Worm (Caenorhabditis elegans): ENCODE results near the gene C35A5.11.

C35A5.11 gene

DNA sequence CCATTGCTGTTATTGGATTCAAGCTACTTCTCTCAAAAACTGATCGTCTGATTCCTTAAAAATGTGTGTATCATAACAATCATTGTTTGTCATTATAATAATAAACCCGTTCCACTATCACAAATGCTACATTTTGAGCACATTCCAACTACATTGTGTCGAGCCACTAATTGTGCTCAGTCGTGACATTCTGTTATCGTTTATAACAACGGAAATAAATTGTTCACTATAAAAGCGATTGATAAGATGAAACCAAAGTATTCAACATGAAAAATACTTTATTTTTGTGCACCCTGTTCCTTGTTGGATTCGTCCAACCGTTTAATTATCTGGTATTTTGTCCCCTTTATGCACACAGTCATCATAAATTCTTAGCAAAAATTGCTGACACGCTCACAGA is 9.8 kb downstream of the C35A5.11 start, which contains the start of gene ugt-33:
ugt-33 (plus strand) TSS at position 260 of the 400 bp plus-strand sequence.
- TF ChIP-seq C38D4.7 (GFP tag; optimal IDR thresholded peaks at IDR 0.05): no peak
- TF ChIP-seq zip-5 (tag; optimal IDR thresholded peaks at IDR 0.05): no peak
- TF ChIP-seq tbx-2 (tag; optimal IDR thresholded peaks at IDR 0.05): no peak
- no peak for TF ChIP-seq pha-2 (tag; optimal IDR thresholded peaks at IDR 0.05)
- no peak for TF ChIP-seq elt-4 (tag; optimal IDR thresholded peaks at IDR 0.05)
- no peak for TF ChIP-seq hlh-6 (tag; optimal IDR thresholded peaks at IDR 0.05)
- TF ChIP-seq ets-4 (tag; optimal IDR thresholded peaks at IDR 0.05): no peak
- no peak for TF ChIP-seq lim-6 (tag; optimal IDR thresholded peaks at IDR 0.05)
- TF ChIP-seq ref-2 (tag; optimal IDR thresholded peaks at IDR 0.05): no peak
- no peak for TF ChIP-seq tbx-7 (tag; optimal IDR thresholded peaks at IDR 0.05)
- TF ChIP-seq ceh-24 (tag; optimal IDR thresholded peaks at IDR 0.05): no peak
- no peak for TF ChIP-seq K09A11.1 (tag; optimal IDR thresholded peaks at IDR 0.05; ENCODE audit: insufficient read depth)
- TF ChIP-seq fkh-6 (tag; optimal IDR thresholded peaks at IDR 0.05): no peak
- no peak for TF ChIP-seq nhr-232 (tag; optimal IDR thresholded peaks at IDR 0.05)
- TF ChIP-seq unc-3 (GFP tag; conservative IDR thresholded peaks at IDR 0.05): no peak
- no peak for TF ChIP-seq unc-3 (tag; optimal IDR thresholded peaks at IDR 0.05)
- TF ChIP-seq sox-4 (tag; optimal IDR thresholded peaks at IDR 0.05): no peak
- no peak for TF ChIP-seq unc-86 (tag; optimal IDR thresholded peaks at IDR 0.05)
- TF ChIP-seq pag-3 (tag; optimal IDR thresholded peaks at IDR 0.05; ENCODE audit: borderline replicate concordance): no peak
- no peak for TF ChIP-seq hlh-15 (tag; optimal IDR thresholded peaks at IDR 0.05)
- no peak for TF ChIP-seq syd-9 (tag; optimal IDR thresholded peaks at IDR 0.05)

DNA sequence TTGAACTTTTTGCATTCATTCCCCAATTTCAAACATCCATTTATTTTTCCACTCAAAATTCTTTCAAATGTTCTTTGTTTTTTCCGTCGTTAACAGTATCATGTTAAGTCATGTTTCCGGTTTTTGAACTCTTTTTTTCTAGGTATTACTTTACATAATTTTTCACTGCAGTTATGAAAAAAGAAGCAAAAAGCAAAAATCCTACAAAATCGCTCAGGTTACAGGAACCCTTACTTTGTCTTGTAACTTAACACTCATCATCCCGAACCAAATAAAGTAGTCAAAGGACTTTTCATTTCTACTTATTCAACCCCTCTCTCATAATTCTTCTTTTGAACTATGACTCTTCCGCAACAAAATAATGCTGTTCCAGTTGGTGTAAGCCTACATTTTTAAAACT is 11.5 kb downstream of the C35A5.11 start, which contains the start of gene aqp-5:
aqp-5 (plus strand) TSS at position 301 of the 400 bp plus-strand sequence.
- TF ChIP-seq ceh-30 (tag; optimal IDR thresholded peaks at IDR 0.05) (no peak), hlh-8 (tag; optimal IDR thresholded peaks at IDR 0.05) (no peak), unc-55 (GFP tag; optimal IDR thresholded peaks at IDR 0.05) (no peak), pat-9 (tag; optimal IDR thresholded peaks at IDR 0.05) (no peak), ceh-31 (tag; optimal IDR thresholded peaks at IDR 0.05) (no peak), K09A11.1 (tag; optimal IDR thresholded peaks at IDR 0.05; ENCODE audit: insufficient read depth) (no peak), sox-4 (tag; optimal IDR thresholded peaks at IDR 0.05) (no peak), eyg-1 (tag; optimal IDR thresholded peaks at IDR 0.05) (no peak), C38D4.7 (GFP tag; optimal IDR thresholded peaks at IDR 0.05) (no peak), tbx-2 (tag; optimal IDR thresholded peaks at IDR 0.05) (no peak), fkh-6 (tag; optimal IDR thresholded peaks at IDR 0.05) (no peak), ceh-9 (tag; optimal IDR thresholded peaks at IDR 0.05) (no peak), ama-1 (optimal IDR thresholded peaks at IDR 0.05) (no peak), nfya-1 (tag; optimal IDR thresholded peaks at IDR 0.05) (no peak)

DNA sequence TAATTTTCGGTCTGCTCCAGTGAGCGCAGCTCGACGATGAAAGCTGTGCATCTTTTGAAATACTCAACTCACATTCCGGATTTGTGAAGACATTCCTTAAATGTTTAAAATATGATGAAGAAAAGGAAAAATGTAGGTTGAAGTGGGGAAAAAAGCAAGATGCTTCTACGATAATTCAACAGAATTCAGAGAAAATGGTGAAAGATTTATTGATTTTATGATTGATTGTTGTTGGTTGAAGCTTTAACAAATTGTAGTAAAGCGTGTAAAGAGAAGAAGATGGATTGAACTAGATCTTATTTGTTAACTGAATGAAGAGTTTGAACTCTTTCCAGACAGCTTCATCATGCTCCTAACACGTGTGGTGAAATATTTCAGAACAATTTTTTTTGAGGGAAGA is 12.9 kb downstream of the C35A5.11 start, which contains the start of gene ncx-5:
ncx-5 (minus strand) TSS at position 101 of the 400 bp plus-strand sequence.
- no peak for TF ChIP-seq elt-4 (tag; optimal IDR thresholded peaks at IDR 0.05)
- TF ChIP-seq ceh-22 (tag; optimal IDR thresholded peaks at IDR 0.05): no peak
- TF ChIP-seq K02D7.2 (tag; optimal IDR thresholded peaks at IDR 0.05): no peak
- TF ChIP-seq gmeb-2 (tag; optimal IDR thresholded peaks at IDR 0.05): no peak
- no peak for TF ChIP-seq fkh-6 (tag; optimal IDR thresholded peaks at IDR 0.05)
- TF ChIP-seq eyg-1 (tag; optimal IDR thresholded peaks at IDR 0.05): no peak
- no peak for TF ChIP-seq ceh-48 (tag; optimal IDR thresholded peaks at IDR 0.05)
- TF ChIP-seq pros-1 (tag; optimal IDR thresholded peaks at IDR 0.05): no peak
- TF ChIP-seq sox-2 (GFP tag; IDR thresholded peaks at IDR 0.05): no peak
- no peak for TF ChIP-seq ama-1 (optimal IDR thresholded peaks at IDR 0.05)
- TF ChIP-seq K09A11.1 (tag; optimal IDR thresholded peaks at IDR 0.05; ENCODE audit: insufficient read depth): no peak
- no peak for TF ChIP-seq ceh-2 (tag; optimal IDR thresholded peaks at IDR 0.05)
- TF ChIP-seq F13H6.1 (tag; optimal IDR thresholded peaks at IDR 0.05): no peak
- TF ChIP-seq fax-1 (tag; optimal IDR thresholded peaks at IDR 0.05): no peak
- TF ChIP-seq ceh-45 (GFP tag; IDR thresholded peaks at IDR 0.05): no peak
- no peak for TF ChIP-seq ceh-19 (GFP tag; optimal IDR thresholded peaks at IDR 0.05)
- TF ChIP-seq npax-4 (tag; optimal IDR thresholded peaks at IDR 0.05): no peak
